Fruit fly (Drosophila melanogaster): ENCODE data around the gene Sec16.

dm6 chrX:12575292-12575826 is 20.5 kb upstream of the Sec16 start:
- TF ChIP-seq CG6854 (GFP tag; optimal IDR thresholded peaks at IDR 0.05) = no peak
- TF ChIP-seq abd-A (tag; optimal IDR thresholded peaks at IDR 0.05) = no peak
- TF ChIP-seq ap (GFP tag; IDR thresholded peaks at IDR 0.05) = no peak
- TF ChIP-seq Gug (GFP tag; IDR thresholded peaks at IDR 0.05) = no peak; the same call in 3 of the 4 replicates
- no peak for TF ChIP-seq zfh2 (GFP tag; optimal IDR thresholded peaks at IDR 0.05)
- TF ChIP-seq Rfx (GFP tag; IDR thresholded peaks at IDR 0.05) = no peak
